Worm (Caenorhabditis elegans): Measurements from ENCODE around the gene sqv-3.

The sqv-3 gene

DNA sequence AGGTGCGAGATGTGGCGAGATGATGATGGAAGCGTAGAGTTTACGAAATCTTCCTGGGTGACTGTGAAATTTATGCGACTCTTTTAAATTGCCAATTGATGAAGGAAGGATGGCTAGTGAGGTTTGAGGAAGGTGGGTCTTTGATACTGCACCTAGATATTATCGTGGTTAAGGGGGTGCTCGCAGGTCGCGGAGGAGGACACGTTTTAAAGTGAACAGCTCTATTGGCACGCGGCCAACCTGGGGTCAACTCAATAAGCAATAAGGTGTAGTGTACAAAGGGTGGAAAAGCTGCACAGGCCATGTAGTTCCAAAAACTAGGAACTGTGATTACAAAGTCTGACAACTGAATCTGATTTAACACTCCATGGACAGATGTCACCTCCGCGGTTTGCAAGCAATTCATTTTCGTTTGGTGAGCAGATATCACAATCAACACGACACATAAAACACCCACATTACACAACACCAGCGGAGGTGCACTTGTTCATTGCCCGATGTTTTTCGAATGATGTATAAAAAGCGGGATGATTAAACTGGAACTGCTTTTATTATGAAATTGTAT lies 34.7 kb downstream of the sqv-3 start (continued):
- TF ChIP-seq mec-3 (tag; optimal IDR thresholded peaks at IDR 0.05; ENCODE audit: borderline replicate concordance) (no peak), gmeb-2 (tag; optimal IDR thresholded peaks at IDR 0.05) (no peak), ztf-16 (tag; optimal IDR thresholded peaks at IDR 0.05) (no peak), pag-3 (tag; optimal IDR thresholded peaks at IDR 0.05; ENCODE audit: borderline replicate concordance) (no peak), rnt-1 (tag; optimal IDR thresholded peaks at IDR 0.05) (peak; percentile 5), che-1 (tag; optimal IDR thresholded peaks at IDR 0.05) (no peak), unc-86 (tag; optimal IDR thresholded peaks at IDR 0.05) (no peak)

- TF ChIP-seq ama-1 (optimal IDR thresholded peaks at IDR 0.05) (no peak), sox-2 (GFP tag; IDR thresholded peaks at IDR 0.05) (no peak), ceh-9 (tag; optimal IDR thresholded peaks at IDR 0.05) (no peak), nhr-232 (tag; optimal IDR thresholded peaks at IDR 0.05) (no peak), dmd-4 (tag; optimal IDR thresholded peaks at IDR 0.05; ENCODE audit: borderline replicate concordance) (no peak), unc-55 (GFP tag; optimal IDR thresholded peaks at IDR 0.05) (peak; percentile 14), C08G9.2 (tag; optimal IDR thresholded peaks at IDR 0.05) (no peak), ceh-2 (tag; optimal IDR thresholded peaks at IDR 0.05) (no peak), Y22D7AL.16 (tag; optimal IDR thresholded peaks at IDR 0.05) (no peak), ceh-18 (tag; optimal IDR thresholded peaks at IDR 0.05) (peak; percentile 3), mec-3 (tag; optimal IDR thresholded peaks at IDR 0.05; ENCODE audit: borderline replicate concordance) (no peak), ahr-1 (tag; optimal IDR thresholded peaks at IDR 0.05) (no peak), ztf-16 (tag; optimal IDR thresholded peaks at IDR 0.05) (no peak), T23F11.4 (GFP tag; optimal IDR thresholded peaks at IDR 0.05) (no peak), sox-4 (tag; optimal IDR thresholded peaks at IDR 0.05) (no peak), ets-4 (tag; optimal IDR thresholded peaks at IDR 0.05) (no peak)
Measured at ce11 chrIII:9744525-9744924, 35.6 kb downstream of the sqv-3 start.

- TF ChIP-seq hlh-8 (tag; optimal IDR thresholded peaks at IDR 0.05): no peak
- TF ChIP-seq npax-4 (tag; optimal IDR thresholded peaks at IDR 0.05): no peak
- TF ChIP-seq lin-11 (tag; optimal IDR thresholded peaks at IDR 0.05): no peak
- no peak for TF ChIP-seq unc-55 (GFP tag; optimal IDR thresholded peaks at IDR 0.05)
- no peak for TF ChIP-seq ceh-48 (tag; optimal IDR thresholded peaks at IDR 0.05)
- TF ChIP-seq C08G9.2 (tag; optimal IDR thresholded peaks at IDR 0.05): no peak
- TF ChIP-seq zip-5 (tag; optimal IDR thresholded peaks at IDR 0.05): no peak
- no peak for TF ChIP-seq T23F11.4 (GFP tag; optimal IDR thresholded peaks at IDR 0.05)
- TF ChIP-seq K09A11.1 (tag; optimal IDR thresholded peaks at IDR 0.05; ENCODE audit: insufficient read depth): no peak
- TF ChIP-seq fax-1 (tag; optimal IDR thresholded peaks at IDR 0.05): no peak
- TF ChIP-seq ceh-2 (tag; optimal IDR thresholded peaks at IDR 0.05): no peak
- TF ChIP-seq fkh-6 (tag; optimal IDR thresholded peaks at IDR 0.05): no peak
- TF ChIP-seq K02D7.2 (tag; optimal IDR thresholded peaks at IDR 0.05): no peak
- TF ChIP-seq rnt-1 (tag; optimal IDR thresholded peaks at IDR 0.05): no peak
- no peak for TF ChIP-seq unc-42 (tag; optimal IDR thresholded peaks at IDR 0.05)
- no peak for TF ChIP-seq hlh-15 (tag; optimal IDR thresholded peaks at IDR 0.05)
- TF ChIP-seq pax-1 (tag; optimal IDR thresholded peaks at IDR 0.05): no peak
- TF ChIP-seq hlh-6 (tag; optimal IDR thresholded peaks at IDR 0.05): no peak
- no peak for TF ChIP-seq odd-2 (tag; optimal IDR thresholded peaks at IDR 0.05)
- no peak for TF ChIP-seq pat-9 (tag; optimal IDR thresholded peaks at IDR 0.05)
Measured at ce11 chrIII:9743239-9743638, 36.9 kb downstream of the sqv-3 start, which contains the start of gene T05G5.1. Gene T05G5.1, minus strand, starts transcription at chrIII:9743339.

- TF ChIP-seq nfya-1 (tag; optimal IDR thresholded peaks at IDR 0.05) (peak; percentile 0), nhr-232 (tag; optimal IDR thresholded peaks at IDR 0.05) (no peak), unc-55 (GFP tag; optimal IDR thresholded peaks at IDR 0.05) (peak; percentile 57), mec-3 (tag; optimal IDR thresholded peaks at IDR 0.05; ENCODE audit: borderline replicate concordance) (no peak), ref-2 (tag; optimal IDR thresholded peaks at IDR 0.05) (peak; percentile 33), tbx-2 (tag; optimal IDR thresholded peaks at IDR 0.05) (peak; percentile 2)
Measured at ce11 chrIII:9741985-9742384, 38.2 kb downstream of the sqv-3 start.
